Fruit fly (Drosophila melanogaster) whole organism, wandering third instar larva: Measurements from ENCODE around the gene CG46311.

Source experiments
- Hnf4 ChIP-seq: fragments of 200-800 bp; sonication (Bioruptor generic); optimal IDR thresholded peaks from 2 replicates; lab custom pipeline; 2016; ENCODE audit warnings: missing biosample characterization, mild to moderate bottlenecking, missing genetic modification characterization
- Hr83 ChIP-seq: fragments of 200-300 bp; sonication (Bioruptor generic); optimal IDR thresholded peaks from 2 replicates; lab custom pipeline; 2016; ENCODE audit warnings: missing biosample characterization, mild to moderate bottlenecking, missing genetic modification characterization, moderate library complexity; ENCODE audit not compliant: poor library complexity, severe bottlenecking
- br ChIP-seq: fragments of 200-800 bp; sonication (Bioruptor generic); optimal IDR thresholded peaks from 2 replicates; lab custom pipeline; 2016; ENCODE audit warnings: missing biosample characterization, missing genetic modification characterization
- brk ChIP-seq: fragments of 200-800 bp; sonication (Bioruptor generic); optimal IDR thresholded peaks from 2 replicates; lab custom pipeline; 2016; ENCODE audit warnings: missing biosample characterization, mild to moderate bottlenecking, missing genetic modification characterization
- h ChIP-seq: fragments of 200-800 bp; sonication (Bioruptor generic); optimal IDR thresholded peaks from 3 replicates; lab custom pipeline; 2016; ENCODE audit warnings: missing biosample characterization, mild to moderate bottlenecking, missing genetic modification characterization
- woc ChIP-seq: sonication (Bioruptor generic); optimal IDR thresholded peaks from 2 replicates; lab custom pipeline; 2016; ENCODE audit warnings: missing biosample characterization, mild to moderate bottlenecking, missing genetic modification characterization

DNA sequence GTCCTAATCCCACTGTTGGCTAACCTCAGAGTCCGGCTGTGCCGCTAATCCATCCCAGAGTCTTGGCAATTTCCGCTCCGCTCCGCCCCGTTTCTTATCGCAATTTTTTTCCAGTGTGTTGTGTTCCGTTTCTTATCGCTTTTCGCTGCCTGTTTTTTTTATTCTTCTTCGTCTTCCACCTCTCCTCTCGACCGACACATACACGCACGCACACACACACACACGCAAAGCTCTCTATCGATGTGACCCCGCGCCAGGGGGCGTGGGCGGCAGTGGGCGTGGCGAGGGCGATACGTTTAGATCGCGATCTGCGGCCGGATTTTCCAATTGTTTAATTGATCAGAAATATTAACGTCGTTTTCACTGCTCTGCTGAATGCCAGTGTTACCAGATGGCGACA lies 52.4 kb downstream of the CG46311 start:
- TF ChIP-seq h (GFP tag; lab: Kevin White, UChicago) (no peak), woc (GFP tag; lab: Kevin White, UChicago) (no peak), brk (no peak), br (GFP tag; lab: Kevin White, UChicago) (no peak), Hr83 (GFP tag; lab: Kevin White, UChicago) (no peak), Hnf4 (GFP tag; lab: Kevin White, UChicago) (no peak)
